Worm (Caenorhabditis elegans): Measurements from ENCODE around the gene D1022.5.

DNA sequence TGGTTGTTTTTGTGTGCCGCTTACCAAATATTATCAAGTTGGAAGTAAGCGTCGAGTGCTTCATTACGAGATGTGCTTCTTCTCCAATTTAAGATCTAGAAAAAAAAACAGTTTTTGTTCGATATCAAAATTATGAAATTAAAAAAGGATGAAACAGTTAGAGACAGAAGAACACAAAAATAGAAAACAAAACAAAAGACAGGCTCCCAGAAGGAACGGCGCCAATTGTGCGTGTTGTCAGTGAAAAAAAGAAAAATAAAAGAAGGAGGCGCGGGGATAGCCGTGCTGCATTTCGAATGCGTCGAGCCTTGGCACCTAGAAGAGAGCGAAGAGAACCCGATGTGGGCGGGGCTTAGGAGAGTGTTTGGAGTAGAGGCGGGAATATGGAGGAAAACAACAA lies 6.9 kb upstream of the D1022.5 start, which contains the start of gene sro-1:
- TF ChIP-seq hlh-8 (tag; optimal IDR thresholded peaks at IDR 0.05) (no peak), ets-4 (tag; optimal IDR thresholded peaks at IDR 0.05) (no peak), unc-55 (GFP tag; optimal IDR thresholded peaks at IDR 0.05) (no peak), ceh-19 (GFP tag; optimal IDR thresholded peaks at IDR 0.05) (no peak), F13H6.1 (tag; optimal IDR thresholded peaks at IDR 0.05) (no peak), pat-9 (tag; optimal IDR thresholded peaks at IDR 0.05) (no peak), syd-9 (tag; optimal IDR thresholded peaks at IDR 0.05) (no peak)

All from whole organism, late embryonic.